Worm (Caenorhabditis elegans): ENCODE measurements around the gene hrpa-1.

DNA sequence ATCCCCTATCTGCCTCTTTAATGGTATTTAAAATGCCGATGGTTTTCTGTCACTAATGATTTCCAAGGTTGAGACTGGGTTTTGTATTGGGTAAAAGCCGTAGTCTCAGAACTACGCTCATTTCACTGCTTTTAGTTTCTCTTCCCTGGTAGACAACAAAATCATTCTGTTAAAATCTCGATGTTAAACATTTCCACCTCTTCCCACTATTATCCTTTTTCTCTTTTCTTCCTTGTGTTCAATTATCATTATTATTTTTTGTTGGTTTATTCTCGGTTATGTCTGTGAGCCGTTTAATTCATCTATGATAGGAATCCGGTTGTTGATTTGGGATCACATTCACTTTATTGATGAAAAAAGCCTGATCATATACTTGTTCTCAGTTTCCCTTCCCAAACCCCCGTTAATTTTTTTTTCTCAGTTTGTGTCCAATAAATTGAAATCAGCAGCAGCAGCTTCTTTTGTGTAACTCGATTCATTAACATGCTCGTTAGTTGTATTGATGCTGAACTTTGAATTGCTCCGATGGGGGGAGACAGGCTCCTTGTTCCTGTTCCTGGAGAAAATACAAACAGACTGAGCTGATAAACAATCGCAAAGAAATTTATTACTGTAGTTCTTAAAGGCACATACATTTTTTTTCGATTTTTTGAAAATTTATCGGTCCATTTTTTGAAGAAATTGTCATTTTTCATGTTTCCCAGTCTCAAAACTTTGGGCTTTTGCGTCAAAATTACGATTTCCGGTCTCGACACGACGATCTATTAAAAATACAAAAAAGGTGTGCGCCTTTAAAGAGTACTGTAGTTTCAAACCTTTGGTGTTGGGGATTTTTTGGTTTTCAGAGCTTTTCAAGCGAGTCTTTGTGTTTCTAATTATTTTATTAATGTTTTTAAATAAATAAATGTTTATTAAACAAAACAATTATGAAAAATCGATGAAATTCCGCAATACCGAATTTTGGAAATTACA is 41.8 kb downstream of the hrpa-1 start:
- TF ChIP-seq him-1 (tag; optimal IDR thresholded peaks at IDR 0.05) (no peak), dao-5 (tag; optimal IDR thresholded peaks at IDR 0.05) (no peak), W03F9.2 (tag; optimal IDR thresholded peaks at IDR 0.05) (no peak)
